Worm (Caenorhabditis elegans) whole organism, L1 larva: ENCODE results near the gene smut-1.

Experiments used
- C04F5.9 ChIP-seq: sonication (generic microtip); optimal IDR thresholded peaks from 2 replicates; lab custom pipeline; 2016; ENCODE audit warnings: missing genetic modification characterization, missing compliant biosample characterization
- C16A3.4 ChIP-seq: fragments of 150-350 bp; optimal IDR thresholded peaks from 2 replicates; lab custom pipeline; 2014; ENCODE audit warnings: missing biosample characterization, missing genetic modification characterization
- ama-1 ChIP-seq: fragments of 150-350 bp; optimal IDR thresholded peaks from 2 replicates; lab custom pipeline; 2014
- grh-1 ChIP-seq: fragments of 200-800 bp; sonication (Bioruptor generic); IDR thresholded peaks from 2 replicates; pipeline ENCODE4 v1.3.6; 2022; ENCODE audit warnings: missing genetic modification reagents, missing genetic modification characterization, missing compliant biosample characterization
- lin-15B ChIP-seq: fragments of 150-350 bp; sonication (generic microtip); optimal IDR thresholded peaks from 3 replicates; lab custom pipeline; 2014; ENCODE audit warnings: missing biosample characterization, missing genetic modification characterization
- nhr-28 ChIP-seq: fragments of 150-350 bp; optimal IDR thresholded peaks from 2 replicates; lab custom pipeline; 2014; ENCODE audit warnings: missing biosample characterization, missing genetic modification characterization
- pqm-1 ChIP-seq: sonication (generic microtip); optimal IDR thresholded peaks from 3 replicates; lab custom pipeline; 2017; ENCODE audit warnings: missing biosample characterization, missing genetic modification characterization
- skn-1 ChIP-seq: fragments of 150-350 bp; optimal IDR thresholded peaks from 2 replicates; lab custom pipeline; 2014; ENCODE audit warnings: missing biosample characterization, missing genetic modification characterization
- snpc-4 ChIP-seq: fragments of 150-350 bp; optimal IDR thresholded peaks from 2 replicates; lab custom pipeline; 2014; ENCODE audit warnings: missing biosample characterization, missing genetic modification characterization
- unc-62 ChIP-seq: fragments of 150-350 bp; optimal IDR thresholded peaks from 2 replicates; lab custom pipeline; 2014; ENCODE audit warnings: missing biosample characterization, missing genetic modification reagents, missing genetic modification characterization

- TF ChIP-seq C16A3.4 (tag; lab: Kevin White, UChicago) (no peak), ama-1 (no peak), grh-1 (GFP tag; lab: Robert Waterston, UW) (no peak), snpc-4 (tag; lab: Kevin White, UChicago) (no peak), lin-15B (no peak), C04F5.9 (tag; lab: Kevin White, UChicago) (no peak), nhr-28 (no peak), skn-1 (tag; lab: Kevin White, UChicago) (no peak), unc-62 (no peak), pqm-1 (tag; lab: Kevin White, UChicago) (no peak)
Measured at ce11 chrV:6120156-6120879, 23.4 kb downstream of the smut-1 start, which contains the start of gene ceh-49.
